Fruit fly (Drosophila melanogaster) whole organism, prepupa: Measurements from ENCODE around the gene fzr.

ENCODE experiments used
- CG10669 ChIP-seq: fragments of 200-800 bp; sonication (Bioruptor generic); optimal IDR thresholded peaks from 3 replicates; lab custom pipeline; 2018; ENCODE audit warnings: missing biosample characterization, mild to moderate bottlenecking, missing genetic modification characterization, moderate library complexity
- CG11294 ChIP-seq: fragments of 200-800 bp; sonication (Bioruptor generic); IDR thresholded peaks from 2 replicates; pipeline ENCODE4 v1.3.6; 2022; ENCODE audit warnings: missing biosample characterization, missing genetic modification characterization
- CG11902 ChIP-seq: fragments of 200-800 bp; sonication (Bioruptor generic); optimal IDR thresholded peaks from 3 replicates; lab custom pipeline; 2016; ENCODE audit warnings: missing biosample characterization, missing genetic modification characterization
- CG15336 ChIP-seq: fragments of 200-800 bp; sonication (Bioruptor generic); IDR thresholded peaks from 2 replicates; pipeline ENCODE4 v1.3.6; 2022; ENCODE audit warnings: missing biosample characterization, missing genetic modification characterization
- CG16779 ChIP-seq: fragments of 200-800 bp; sonication (Bioruptor generic); optimal IDR thresholded peaks from 3 replicates; lab custom pipeline; 2017; ENCODE audit warnings: missing biosample characterization, mild to moderate bottlenecking, missing genetic modification characterization
- CG3032 ChIP-seq: fragments of 200-800 bp; optimal IDR thresholded peaks from 2 replicates; lab custom pipeline; 2019; ENCODE audit warnings: missing biosample characterization, mild to moderate bottlenecking, missing genetic modification characterization, moderate library complexity
- CG31627 ChIP-seq: fragments of 200-800 bp; sonication (Bioruptor generic); optimal IDR thresholded peaks from 3 replicates; lab custom pipeline; 2016; ENCODE audit warnings: missing biosample characterization, missing genetic modification characterization
- CG32006 ChIP-seq: fragments of 200-800 bp; sonication (Bioruptor generic); optimal IDR thresholded peaks from 3 replicates; lab custom pipeline; 2017; ENCODE audit warnings: missing biosample characterization, mild to moderate bottlenecking, missing genetic modification characterization
- CG34406 ChIP-seq: fragments of 200-800 bp; sonication (Bioruptor generic); optimal IDR thresholded peaks from 3 replicates; lab custom pipeline; 2016; ENCODE audit warnings: missing biosample characterization, missing genetic modification characterization
- CG3919 ChIP-seq: fragments of 200-800 bp; sonication (Bioruptor generic); optimal IDR thresholded peaks from 3 replicates; lab custom pipeline; 2016; ENCODE audit warnings: missing biosample characterization, missing genetic modification characterization
- CG6792 ChIP-seq: fragments of 200-800 bp; sonication (Bioruptor generic); optimal IDR thresholded peaks from 3 replicates; lab custom pipeline; 2016; ENCODE audit warnings: missing biosample characterization, missing genetic modification characterization
- CG6808 ChIP-seq: fragments of 200-800 bp; sonication (Bioruptor generic); optimal IDR thresholded peaks from 3 replicates; lab custom pipeline; 2017; ENCODE audit warnings: missing biosample characterization, missing genetic modification characterization, mild to moderate bottlenecking, moderate library complexity, missing genetic modification reagents
- CG6854 ChIP-seq: fragments of 200-800 bp; sonication (Bioruptor generic); optimal IDR thresholded peaks from 2 replicates; lab custom pipeline; 2017; ENCODE audit warnings: missing biosample characterization, mild to moderate bottlenecking, missing genetic modification characterization
- CG8632 ChIP-seq: fragments of 200-800 bp; sonication (Bioruptor generic); optimal IDR thresholded peaks from 3 replicates; lab custom pipeline; 2016; ENCODE audit warnings: missing biosample characterization, missing genetic modification characterization
- CG9139 ChIP-seq: fragments of 200-800 bp; sonication (Bioruptor generic); optimal IDR thresholded peaks from 3 replicates; lab custom pipeline; 2017; ENCODE audit warnings: missing biosample characterization, mild to moderate bottlenecking, missing genetic modification characterization
- Eip78C ChIP-seq: fragments of 200-800 bp; sonication (Bioruptor generic); peaks from one replicate; lab custom pipeline; 2016; ENCODE audit warnings: missing biosample characterization, missing genetic modification characterization
- Ets96B ChIP-seq: fragments of 200-800 bp; optimal IDR thresholded peaks from 2 replicates; lab custom pipeline; 2019; ENCODE audit warnings: missing biosample characterization, mild to moderate bottlenecking, missing genetic modification characterization, moderate library complexity
- Hr4 ChIP-seq: fragments of 200-800 bp; sonication (Bioruptor generic); optimal IDR thresholded peaks from 3 replicates; lab custom pipeline; 2016; ENCODE audit warnings: missing biosample characterization, missing genetic modification characterization
- Met ChIP-seq: fragments of 200-800 bp; sonication (Bioruptor generic); optimal IDR thresholded peaks from 3 replicates; lab custom pipeline; 2016; ENCODE audit warnings: missing biosample characterization, missing genetic modification characterization
- Sox15 ChIP-seq: fragments of 200-800 bp; sonication (Bioruptor generic); optimal IDR thresholded peaks from 3 replicates; lab custom pipeline; 2016; ENCODE audit warnings: missing biosample characterization, missing genetic modification characterization
- achi ChIP-seq: fragments of 200-800 bp; sonication (Bioruptor generic); optimal IDR thresholded peaks from 3 replicates; lab custom pipeline; 2016; ENCODE audit warnings: missing biosample characterization, missing genetic modification characterization
- cyc ChIP-seq: fragments of 200-800 bp; sonication (Bioruptor generic); optimal IDR thresholded peaks from 3 replicates; lab custom pipeline; 2016; ENCODE audit warnings: missing biosample characterization, missing genetic modification characterization
- dsx ChIP-seq: fragments of 200-800 bp; optimal IDR thresholded peaks from 3 replicates; lab custom pipeline; 2019; ENCODE audit warnings: missing biosample characterization, mild to moderate bottlenecking, missing genetic modification characterization, moderate library complexity; ENCODE audit not compliant: poor library complexity, severe bottlenecking
- esn ChIP-seq: fragments of 200-800 bp; sonication (Bioruptor generic); optimal IDR thresholded peaks from 2 replicates; lab custom pipeline; 2016; ENCODE audit warnings: missing biosample characterization, mild to moderate bottlenecking, missing genetic modification characterization, moderate library complexity
- fd59A ChIP-seq: fragments of 200-800 bp; sonication (Bioruptor generic); optimal IDR thresholded peaks from 2 replicates; lab custom pipeline; 2017; ENCODE audit warnings: missing biosample characterization, mild to moderate bottlenecking, missing genetic modification characterization, missing genetic modification reagents
- fd85E ChIP-seq: fragments of 200-800 bp; sonication (Bioruptor generic); optimal IDR thresholded peaks from 3 replicates; lab custom pipeline; 2016; ENCODE audit warnings: missing biosample characterization, missing genetic modification characterization
- lz ChIP-seq: fragments of 200-800 bp; sonication (Bioruptor generic); optimal IDR thresholded peaks from 3 replicates; lab custom pipeline; 2016; ENCODE audit warnings: missing biosample characterization, missing genetic modification characterization
- net ChIP-seq: fragments of 200-800 bp; sonication (Bioruptor generic); optimal IDR thresholded peaks from 3 replicates; lab custom pipeline; 2016; ENCODE audit warnings: missing biosample characterization, missing genetic modification characterization
- pdm3 ChIP-seq: fragments of 200-800 bp; sonication (Bioruptor generic); optimal IDR thresholded peaks from 3 replicates; lab custom pipeline; 2016; ENCODE audit warnings: missing biosample characterization, missing genetic modification characterization
- salr ChIP-seq, 2 experiments: fragments of 200-800 bp; sonication (Bioruptor generic); optimal IDR thresholded peaks; 3 replicates each; lab custom pipeline; 2016 to 2018; ENCODE audit warnings: missing biosample characterization in 2 of 2, missing genetic modification characterization in 2 of 2, mild to moderate bottlenecking in 1 of 2
- svp ChIP-seq: fragments of 200-800 bp; sonication (Bioruptor generic); peaks from one replicate; lab custom pipeline; 2016; ENCODE audit warnings: missing biosample characterization, missing genetic modification characterization

The fzr gene

dm6 chrX:4660642-4661252 is 18.6 kb downstream of the fzr start:
- no peak for TF ChIP-seq CG11902 (GFP tag; lab: Kevin White, UChicago)
- TF ChIP-seq CG3032 (tag; lab: Kevin White, UChicago): no peak
- TF ChIP-seq pdm3: no peak
- TF ChIP-seq CG34406 (GFP tag; lab: Kevin White, UChicago): peak; percentile 40
- peak; percentile 35 for TF ChIP-seq Ets96B
- TF ChIP-seq lz (GFP tag; lab: Kevin White, UChicago): peak; percentile 3
- TF ChIP-seq dsx (GFP tag; lab: Kevin White, UChicago): no peak
- no peak for TF ChIP-seq CG15336 (GFP tag; lab: Robert Waterston, UW)
- peak; percentile 2 for TF ChIP-seq net (GFP tag; lab: Kevin White, UChicago)
- peak; percentile 42 for TF ChIP-seq CG32006 (GFP tag; lab: Kevin White, UChicago)
- TF ChIP-seq CG6792 (GFP tag; lab: Kevin White, UChicago): peak; percentile 3
- TF ChIP-seq Hr4 (GFP tag; lab: Kevin White, UChicago): no peak
- TF ChIP-seq esn (GFP tag; lab: Kevin White, UChicago): peak; percentile 39
- TF ChIP-seq CG10669 (GFP tag; lab: Kevin White, UChicago): peak; percentile 24
- TF ChIP-seq svp (GFP tag; lab: Kevin White, UChicago): peak; percentile 69
- TF ChIP-seq Eip78C (GFP tag; lab: Kevin White, UChicago): peak; percentile 84
- TF ChIP-seq salr (GFP tag; optimal IDR thresholded peaks at IDR 0.05; lab: Kevin White, UChicago): peak in 1 of 2 experiments; percentile 19
- no peak for TF ChIP-seq CG16779 (tag; lab: Kevin White, UChicago)
- TF ChIP-seq fd59A (GFP tag; lab: Kevin White, UChicago): no peak
- peak; percentile 5 for TF ChIP-seq CG8632 (GFP tag; lab: Kevin White, UChicago)
- peak; percentile 5 for TF ChIP-seq Sox15 (GFP tag; lab: Kevin White, UChicago)
- peak; percentile 25 for TF ChIP-seq achi (GFP tag; lab: Kevin White, UChicago)

dm6 chrX:4657896-4658295 is 21.4 kb downstream of the fzr start:
- no peak for TF ChIP-seq fd85E (GFP tag; lab: Kevin White, UChicago)

DNA sequence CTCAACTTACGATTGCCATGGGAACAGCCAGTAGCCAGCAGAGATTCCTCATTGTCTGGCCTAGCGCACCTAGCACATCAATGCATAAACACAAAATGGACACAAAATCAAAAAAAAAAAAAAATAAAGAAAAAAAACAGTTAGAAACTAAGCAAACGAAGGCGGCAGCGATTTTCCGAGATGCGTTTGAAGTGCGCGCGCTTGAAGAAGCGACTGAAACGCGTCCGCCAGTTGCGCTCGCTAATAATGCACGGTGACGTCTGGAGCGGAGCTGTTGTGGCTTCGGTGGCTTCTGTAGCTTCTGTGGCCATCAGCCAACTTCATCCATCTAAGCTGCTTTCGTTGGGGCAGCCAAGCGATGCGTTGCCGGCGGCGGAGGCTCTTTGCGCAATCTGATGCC is 24.9 kb downstream of the fzr start, which contains the start of gene CG15473:
Gene CG15473 (minus strand): TSS at position 101 of the 400 bp plus-strand sequence.
- TF ChIP-seq CG6792 (GFP tag; lab: Kevin White, UChicago): no peak

dm6 chrX:4649751-4650150 is 29.6 kb downstream of the fzr start, which contains the start of the genes Cbp80 and Torsin:
Cbp80 (plus strand) TSS chrX:4650015.
Torsin (minus strand) TSS chrX:4650032.
- peak; percentile 29 for TF ChIP-seq lz (GFP tag; lab: Kevin White, UChicago)
- peak; percentile 52 for TF ChIP-seq CG6808 (GFP tag; lab: Kevin White, UChicago)
- no peak for TF ChIP-seq fd85E (GFP tag; lab: Kevin White, UChicago)
- TF ChIP-seq CG9139 (GFP tag; lab: Kevin White, UChicago): no peak
- peak; percentile 38 for TF ChIP-seq esn (GFP tag; lab: Kevin White, UChicago)
- TF ChIP-seq CG3032 (tag; lab: Kevin White, UChicago): peak; percentile 2
- peak; percentile 22 for TF ChIP-seq CG31627 (GFP tag; lab: Kevin White, UChicago)
- TF ChIP-seq, all 60 proteins: peak for 5

DNA sequence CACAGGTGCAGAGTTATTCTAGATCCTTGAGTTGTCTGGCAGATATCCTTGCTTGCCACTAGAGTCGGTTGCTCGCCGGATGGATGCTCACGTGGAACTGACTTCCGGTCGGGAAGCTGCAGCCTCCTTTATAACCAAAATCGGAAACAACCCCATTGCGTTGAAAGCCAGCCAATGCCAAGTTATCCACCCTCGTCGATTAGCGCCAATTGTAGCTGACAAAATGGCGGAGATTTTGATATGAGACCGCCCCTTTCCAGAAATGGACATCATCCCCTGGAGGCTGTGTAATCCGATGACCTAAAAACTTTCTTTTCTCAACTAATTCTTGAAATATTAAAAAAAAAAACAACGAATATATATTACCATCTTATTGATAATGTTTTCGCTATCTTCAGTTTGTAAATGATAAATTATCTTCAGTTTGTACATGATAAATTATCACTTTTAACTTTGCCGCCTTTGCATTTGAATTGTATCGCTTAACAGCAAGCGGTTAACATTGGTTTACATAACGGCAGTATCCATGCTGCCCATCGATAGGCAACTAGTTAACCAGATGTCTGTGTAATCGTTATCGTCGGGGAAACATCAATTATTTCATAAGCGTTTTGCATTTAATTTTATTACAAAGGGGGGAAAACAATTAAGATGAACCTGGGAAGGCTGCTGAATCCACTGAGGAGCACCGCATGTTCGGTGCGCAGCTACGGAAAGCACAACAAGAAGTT is 31.9 kb downstream of the fzr start, which contains the start of the genes HLH4C and mRpL30:
Gene HLH4C (minus strand): TSS at position 99 of the 731 bp plus-strand sequence.
Gene mRpL30 (plus strand): TSS at position 556 of the 731 bp plus-strand sequence.
- TF ChIP-seq CG3919 (GFP tag; lab: Kevin White, UChicago) (no peak), CG6808 (GFP tag; lab: Kevin White, UChicago) (peak; percentile 99)
- TF ChIP-seq, all 60 proteins: peak for 1

DNA sequence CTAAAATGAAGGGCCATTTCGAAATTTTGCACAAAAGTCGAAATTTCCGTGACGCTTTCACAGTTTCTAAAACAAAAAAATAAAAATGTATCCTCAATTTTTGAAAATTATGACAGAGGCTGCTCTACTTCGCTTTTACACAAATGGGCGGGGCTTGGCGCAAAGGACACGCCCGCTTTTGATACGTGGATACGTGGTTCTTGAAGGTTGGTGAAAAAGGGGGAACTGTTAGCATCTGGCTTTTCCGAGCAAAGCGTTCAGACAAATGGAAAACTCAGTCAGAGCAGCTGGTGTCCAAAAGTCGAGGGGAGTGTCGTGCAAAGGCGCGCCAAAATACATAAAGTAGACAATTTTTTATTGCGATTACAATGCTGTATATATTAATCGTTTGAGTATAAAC is 34.6 kb downstream of the fzr start, which contains the start of gene CG3062:
Gene CG3062 (minus strand): TSS at position 101 of the 400 bp plus-strand sequence.
- no peak for TF ChIP-seq svp (GFP tag; lab: Kevin White, UChicago)
- TF ChIP-seq Eip78C (GFP tag; lab: Kevin White, UChicago): no peak
- TF ChIP-seq dsx (GFP tag; lab: Kevin White, UChicago): no peak
- TF ChIP-seq cyc (GFP tag; lab: Kevin White, UChicago): no peak
- no peak for TF ChIP-seq CG6854
- no peak for TF ChIP-seq pdm3
- TF ChIP-seq Met (GFP tag; lab: Kevin White, UChicago): no peak
- TF ChIP-seq CG11294 (GFP tag; lab: Robert Waterston, UW): no peak
